Worm (Caenorhabditis elegans) whole organism, L2 larva: ENCODE results near the gene gba-4.

ENCODE experiments used
- C34F6.9 ChIP-seq: fragments of 150-350 bp; optimal IDR thresholded peaks from 2 replicates; lab custom pipeline; 2014; ENCODE audit warnings: missing biosample characterization, missing genetic modification characterization
- F13H6.1 ChIP-seq: sonication (generic microtip); optimal IDR thresholded peaks from 2 replicates; lab custom pipeline; 2016; ENCODE audit warnings: missing genetic modification characterization, missing compliant biosample characterization
- R02D3.7 ChIP-seq: fragments of 150-350 bp; optimal IDR thresholded peaks from 2 replicates; lab custom pipeline; 2014; ENCODE audit warnings: missing biosample characterization, missing genetic modification characterization
- ZK546.5 ChIP-seq: sonication (generic microtip); optimal IDR thresholded peaks from 2 replicates; lab custom pipeline; 2017; ENCODE audit warnings: missing biosample characterization, missing genetic modification characterization
- alr-1 ChIP-seq: fragments of 150-350 bp; optimal IDR thresholded peaks from 2 replicates; lab custom pipeline; 2014; ENCODE audit warnings: missing biosample characterization, missing genetic modification characterization
- aly-2 ChIP-seq: fragments of 150-350 bp; optimal IDR thresholded peaks from 2 replicates; lab custom pipeline; 2014; ENCODE audit warnings: missing biosample characterization, missing genetic modification characterization
- ama-1 ChIP-seq: fragments of 150-350 bp; optimal IDR thresholded peaks from 2 replicates; lab custom pipeline; 2018; ENCODE audit warnings: inconsistent platforms
- blmp-1 ChIP-seq: sonication (generic microtip); optimal IDR thresholded peaks from 2 replicates; lab custom pipeline; 2017; ENCODE audit warnings: missing genetic modification characterization, mild to moderate bottlenecking, missing compliant biosample characterization, antibody characterized with exemption, moderate library complexity; ENCODE audit not compliant: insufficient read depth
- ceh-16 ChIP-seq: fragments of 150-350 bp; optimal IDR thresholded peaks from 2 replicates; lab custom pipeline; 2014; ENCODE audit warnings: missing biosample characterization, missing genetic modification characterization
- ceh-82 ChIP-seq: fragments of 150-350 bp; optimal IDR thresholded peaks from 2 replicates; lab custom pipeline; 2014; ENCODE audit warnings: missing biosample characterization, missing genetic modification characterization
- crh-2 ChIP-seq: sonication (generic microtip); optimal IDR thresholded peaks from 2 replicates; lab custom pipeline; 2017; ENCODE audit warnings: missing biosample characterization, missing genetic modification characterization
- elt-1 ChIP-seq: fragments of 150-350 bp; optimal IDR thresholded peaks from 2 replicates; lab custom pipeline; 2014; ENCODE audit warnings: missing biosample characterization, missing genetic modification characterization
- elt-3 ChIP-seq: sonication (generic microtip); optimal IDR thresholded peaks from 2 replicates; lab custom pipeline; 2017; ENCODE audit warnings: missing biosample characterization, missing genetic modification characterization
- fos-1 ChIP-seq: fragments of 150-350 bp; optimal IDR thresholded peaks from 2 replicates; lab custom pipeline; 2014; ENCODE audit warnings: missing biosample characterization, missing genetic modification characterization
- gmeb-1 ChIP-seq: fragments of 150-350 bp; optimal IDR thresholded peaks from 2 replicates; lab custom pipeline; 2014; ENCODE audit warnings: missing biosample characterization, missing genetic modification characterization
- lin-11 ChIP-seq: fragments of 150-350 bp; sonication (generic microtip); optimal IDR thresholded peaks from 2 replicates; lab custom pipeline; 2014; ENCODE audit warnings: missing biosample characterization, missing genetic modification characterization, inconsistent platforms, mixed read lengths
- lin-13 ChIP-seq: fragments of 150-350 bp; optimal IDR thresholded peaks from 2 replicates; lab custom pipeline; 2014; ENCODE audit warnings: missing biosample characterization, missing genetic modification reagents, missing genetic modification characterization
- lin-39 ChIP-seq: fragments of 150-350 bp; optimal IDR thresholded peaks from 2 replicates; lab custom pipeline; 2014; ENCODE audit warnings: missing biosample characterization, missing genetic modification reagents, missing genetic modification characterization
- mbf-1 ChIP-seq: sonication (generic microtip); optimal IDR thresholded peaks from 2 replicates; lab custom pipeline; 2017; ENCODE audit warnings: missing biosample characterization, missing genetic modification characterization
- mdl-1 ChIP-seq, 2 experiments: fragments of 150-350 bp in 1 of 2; sonication (generic microtip) in 1 of 2; optimal IDR thresholded peaks; 2 replicates each; lab custom pipeline; 2017; ENCODE audit warnings: missing biosample characterization in 2 of 2, missing genetic modification characterization in 2 of 2
- nhr-10 ChIP-seq: sonication (generic microtip); optimal IDR thresholded peaks from 2 replicates; lab custom pipeline; 2017; ENCODE audit warnings: missing biosample characterization, missing genetic modification characterization
- nhr-12 ChIP-seq: fragments of 150-350 bp; optimal IDR thresholded peaks from 2 replicates; lab custom pipeline; 2014; ENCODE audit warnings: missing biosample characterization, missing genetic modification characterization
- nhr-21 ChIP-seq: fragments of 150-350 bp; optimal IDR thresholded peaks from 2 replicates; lab custom pipeline; 2014; ENCODE audit warnings: missing biosample characterization, missing genetic modification characterization
- nhr-23 ChIP-seq: fragments of 150-350 bp; optimal IDR thresholded peaks from 2 replicates; lab custom pipeline; 2014; ENCODE audit warnings: missing biosample characterization, missing genetic modification reagents, missing genetic modification characterization
- nhr-237 ChIP-seq: fragments of 150-350 bp; optimal IDR thresholded peaks from 2 replicates; lab custom pipeline; 2014; ENCODE audit warnings: missing biosample characterization, missing genetic modification characterization
- nhr-25 ChIP-seq: fragments of 150-350 bp; sonication (generic microtip); optimal IDR thresholded peaks from 3 replicates; lab custom pipeline; 2014; ENCODE audit warnings: missing biosample characterization, missing genetic modification characterization
- nhr-6 ChIP-seq: fragments of 150-350 bp; optimal IDR thresholded peaks from 2 replicates; lab custom pipeline; 2014; ENCODE audit warnings: missing biosample characterization, missing genetic modification characterization
- peb-1 ChIP-seq: fragments of 150-350 bp; optimal IDR thresholded peaks from 2 replicates; lab custom pipeline; 2014; ENCODE audit warnings: missing biosample characterization, missing genetic modification characterization
- skn-1 ChIP-seq: sonication (generic microtip); optimal IDR thresholded peaks from 2 replicates; lab custom pipeline; 2017; ENCODE audit warnings: missing biosample characterization, missing genetic modification characterization
- sma-3 ChIP-seq: sonication (generic microtip); optimal IDR thresholded peaks from 2 replicates; lab custom pipeline; 2016; ENCODE audit warnings: missing genetic modification reagents, missing genetic modification characterization, missing compliant biosample characterization
- sma-9 ChIP-seq, 2 experiments: fragments of 150-350 bp in 1 of 2; sonication (generic microtip) in 1 of 2; optimal IDR thresholded peaks; 2 replicates each; lab custom pipeline; 2014 to 2016; ENCODE audit warnings: missing genetic modification characterization in 2 of 2, mild to moderate bottlenecking in 1 of 2, missing biosample characterization in 1 of 2, missing compliant biosample characterization in 1 of 2, missing genetic modification reagents in 1 of 2, moderate library complexity in 1 of 2
- snpc-4 ChIP-seq: fragments of 150-350 bp; optimal IDR thresholded peaks from 2 replicates; lab custom pipeline; 2014; ENCODE audit warnings: missing biosample characterization, missing genetic modification characterization
- unc-55 ChIP-seq: fragments of 150-350 bp; sonication (generic microtip); optimal IDR thresholded peaks from 3 replicates; lab custom pipeline; 2014; ENCODE audit warnings: missing biosample characterization, missing genetic modification reagents, missing genetic modification characterization
- unc-62 ChIP-seq: fragments of 150-350 bp; optimal IDR thresholded peaks from 2 replicates; lab custom pipeline; 2014; ENCODE audit warnings: missing biosample characterization, missing genetic modification reagents, missing genetic modification characterization
- zag-1 ChIP-seq: fragments of 150-350 bp; optimal IDR thresholded peaks from 2 replicates; lab custom pipeline; 2014; ENCODE audit warnings: missing biosample characterization, missing genetic modification characterization
- ztf-11 ChIP-seq: sonication (generic microtip); optimal IDR thresholded peaks from 2 replicates; lab custom pipeline; 2017; ENCODE audit warnings: missing biosample characterization, missing genetic modification characterization
- ztf-4 ChIP-seq: fragments of 150-350 bp; optimal IDR thresholded peaks from 2 replicates; lab custom pipeline; 2014; ENCODE audit warnings: missing biosample characterization, missing genetic modification characterization

Gene gba-4

ce11 chrIV:5332178-5332577 lies 18.5 kb downstream of the gba-4 start, which contains the start of gene Y4C6B.3:
Gene Y4C6B.3 (plus strand): TSS chrIV:5332478.
- TF ChIP-seq C34F6.9 (no peak), unc-62 (GFP tag; lab: Kevin White, UChicago) (no peak), sma-9 (GFP tag; optimal IDR thresholded peaks at IDR 0.05; lab: Kevin White, UChicago) (no peak), sma-9 (tag; optimal IDR thresholded peaks at IDR 0.05; lab: Kevin White, UChicago) (no peak), lin-39 (tag; lab: Kevin White, UChicago) (no peak), fos-1 (no peak), zag-1 (tag; lab: Kevin White, UChicago) (no peak), lin-11 (tag; lab: Kevin White, UChicago) (no peak), aly-2 (tag; lab: Kevin White, UChicago) (no peak), elt-3 (tag; lab: Kevin White, UChicago) (no peak), nhr-25 (tag; lab: Kevin White, UChicago) (no peak), ceh-16 (tag; lab: Kevin White, UChicago) (no peak), alr-1 (tag; lab: Kevin White, UChicago) (no peak), elt-1 (tag; lab: Kevin White, UChicago) (no peak)

- no peak for TF ChIP-seq ztf-4 (tag; lab: Kevin White, UChicago)
- TF ChIP-seq ZK546.5 (tag; lab: Kevin White, UChicago): no peak
- no peak for TF ChIP-seq blmp-1
- TF ChIP-seq lin-13 (GFP tag; lab: Kevin White, UChicago): no peak
- no peak for TF ChIP-seq F13H6.1 (tag; lab: Kevin White, UChicago)
- no peak for TF ChIP-seq nhr-12 (tag; lab: Kevin White, UChicago)
- no peak for TF ChIP-seq mdl-1 (tag; optimal IDR thresholded peaks at IDR 0.05; lab: Kevin White, UChicago)
- TF ChIP-seq nhr-23 (tag; lab: Kevin White, UChicago): no peak
- TF ChIP-seq C34F6.9: no peak
- no peak for TF ChIP-seq R02D3.7 (tag; lab: Kevin White, UChicago)
- TF ChIP-seq ztf-11 (tag; lab: Kevin White, UChicago): no peak
- no peak for TF ChIP-seq nhr-21 (tag; lab: Kevin White, UChicago)
- TF ChIP-seq ceh-16 (tag; lab: Kevin White, UChicago): no peak
Observed at ce11 chrIV:5326144-5326543, 24.6 kb downstream of the gba-4 start, which contains the start of gene Y4C6B.4. Gene Y4C6B.4 (plus strand): TSS chrIV:5326444.

ce11 chrIV:5318835-5319303 lies 31.8 kb downstream of the gba-4 start, which contains the start of gene slc-46A:
Gene slc-46A (plus strand): TSS chrIV:5319253.
- no peak for TF ChIP-seq nhr-10 (tag; lab: Kevin White, UChicago)
- TF ChIP-seq mbf-1 (tag; lab: Kevin White, UChicago): no peak
- TF ChIP-seq nhr-21 (tag; lab: Kevin White, UChicago): no peak
- TF ChIP-seq ama-1: no peak
- TF ChIP-seq unc-62 (GFP tag; lab: Kevin White, UChicago): no peak
- TF ChIP-seq ztf-4 (tag; lab: Kevin White, UChicago): no peak
- TF ChIP-seq lin-39 (tag; lab: Kevin White, UChicago): no peak
- no peak for TF ChIP-seq nhr-237 (tag; lab: Kevin White, UChicago)
- peak; percentile 48 for TF ChIP-seq C34F6.9
- TF ChIP-seq snpc-4: peak; percentile 20
- no peak for TF ChIP-seq peb-1 (tag; lab: Kevin White, UChicago)
- TF ChIP-seq skn-1 (tag; lab: Kevin White, UChicago): no peak
- peak; percentile 12 for TF ChIP-seq sma-9 (GFP tag; optimal IDR thresholded peaks at IDR 0.05; lab: Kevin White, UChicago)
- TF ChIP-seq sma-9 (tag; optimal IDR thresholded peaks at IDR 0.05; lab: Kevin White, UChicago): no peak
- TF ChIP-seq nhr-6: no peak
- peak; percentile 26 for TF ChIP-seq unc-55 (GFP tag; lab: Kevin White, UChicago)
- TF ChIP-seq nhr-25 (tag; lab: Kevin White, UChicago): no peak
- TF ChIP-seq ceh-82 (tag; lab: Kevin White, UChicago): no peak

DNA sequence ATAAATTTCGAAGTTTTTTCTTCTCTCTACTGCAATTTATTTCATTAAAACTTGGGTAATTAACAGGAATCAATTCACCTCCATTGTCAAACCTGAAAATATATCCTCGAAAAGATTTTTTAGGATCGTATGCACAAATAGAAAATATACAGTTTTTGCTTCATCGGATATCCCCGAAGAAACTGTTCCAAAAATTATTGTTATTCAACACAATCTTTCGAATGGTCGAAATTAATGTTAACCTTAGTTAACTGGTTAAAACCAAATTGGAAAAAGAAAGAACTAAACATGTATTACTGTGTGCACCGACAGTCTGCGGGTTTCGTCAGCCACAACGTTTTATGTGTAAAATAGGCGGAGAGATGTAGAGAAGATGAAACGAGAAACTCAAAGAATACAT lies 33.6 kb downstream of the gba-4 start:
- TF ChIP-seq ama-1 (peak; percentile 87), gmeb-1 (tag; lab: Kevin White, UChicago) (peak; percentile 58), sma-9 (GFP tag; optimal IDR thresholded peaks at IDR 0.05; lab: Kevin White, UChicago) (peak; percentile 27), sma-9 (tag; optimal IDR thresholded peaks at IDR 0.05; lab: Kevin White, UChicago) (no peak), crh-2 (peak; percentile 25), ceh-16 (tag; lab: Kevin White, UChicago) (no peak), nhr-21 (tag; lab: Kevin White, UChicago) (peak; percentile 16), fos-1 (peak; percentile 2), nhr-12 (tag; lab: Kevin White, UChicago) (no peak), F13H6.1 (tag; lab: Kevin White, UChicago) (peak; percentile 5), mdl-1 (tag; optimal IDR thresholded peaks at IDR 0.05; lab: Kevin White, UChicago) (no peak), peb-1 (tag; lab: Kevin White, UChicago) (no peak), snpc-4 (peak; percentile 95), sma-3 (GFP tag; lab: Kevin White, UChicago) (peak; percentile 63), R02D3.7 (tag; lab: Kevin White, UChicago) (no peak), nhr-6 (peak; percentile 27)
